Worm (Caenorhabditis elegans): ENCODE data around the gene Y81B9A.3.

The Y81B9A.3 gene

DNA sequence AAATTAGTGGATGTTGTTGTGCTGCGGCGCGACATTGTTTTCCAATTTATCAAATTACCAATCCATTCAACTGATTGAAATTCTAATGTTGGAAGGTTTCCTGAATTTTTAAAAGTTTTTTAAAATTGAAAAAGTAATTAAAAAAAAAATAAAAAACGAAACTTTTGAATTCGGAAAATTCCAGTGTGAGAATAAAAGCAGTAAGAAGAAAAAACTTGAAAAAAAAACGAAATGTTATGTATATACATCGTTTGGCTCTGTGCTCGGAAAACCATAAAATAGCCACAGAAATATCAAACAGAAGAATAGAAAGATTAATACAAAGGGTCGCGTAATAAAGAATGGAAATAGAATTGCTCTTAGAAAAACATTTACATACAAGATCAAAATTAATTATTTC is 49.8 kb downstream of the Y81B9A.3 start, which contains the start of gene vav-1:
vav-1 (minus strand) TSS at position 101 of the 400 bp plus-strand sequence.
- TF ChIP-seq F52B5.7 (tag; optimal IDR thresholded peaks at IDR 0.05) (no peak), attf-3 (GFP tag; conservative IDR thresholded peaks at IDR 0.05) (no peak), Y56A3A.18 (GFP tag; IDR thresholded peaks at IDR 0.05) (no peak), F55B11.4 (tag; optimal IDR thresholded peaks at IDR 0.05; ENCODE audit: borderline replicate concordance, insufficient read depth) (no peak), F33H1.4 (GFP tag; IDR thresholded peaks at IDR 0.05) (no peak), nfyb-1 (GFP tag; IDR thresholded peaks at IDR 0.05) (no peak), ztf-3 (GFP tag; optimal IDR thresholded peaks at IDR 0.05) (no peak), ztf-26 (tag; optimal IDR thresholded peaks at IDR 0.05) (no peak), Y53G8AR.9 (GFP tag; conservative IDR thresholded peaks at IDR 0.05) (no peak), mel-28 (tag; optimal IDR thresholded peaks at IDR 0.05; ENCODE audit: borderline replicate concordance) (no peak), C06A6.2 (GFP tag; conservative IDR thresholded peaks at IDR 0.05) (no peak), madf-8 (GFP tag; conservative IDR thresholded peaks at IDR 0.05) (no peak), gei-17 (GFP tag; optimal IDR thresholded peaks at IDR 0.05) (no peak), egrh-3 (GFP tag; IDR thresholded peaks at IDR 0.05) (no peak), unc-62 (GFP tag; optimal IDR thresholded peaks at IDR 0.05) (no peak), ztf-22 (GFP tag; optimal IDR thresholded peaks at IDR 0.05) (no peak), K11D2.4 (GFP tag; IDR thresholded peaks at IDR 0.05) (no peak), lag-1 (GFP tag; IDR thresholded peaks at IDR 0.05) (no peak), Y79H2A.3 (GFP tag; conservative IDR thresholded peaks at IDR 0.05) (no peak)

All from whole organism, young adult.